Fruit fly (Drosophila melanogaster) whole organism, embryonic: ENCODE measurements around the gene CG31294.

ENCODE experiments used
- CG14014 ChIP-seq: fragments of 200-800 bp; sonication (Bioruptor generic); IDR thresholded peaks from 2 replicates; pipeline ENCODE4 v1.3.6; 2022; ENCODE audit warnings: missing biosample characterization, missing genetic modification characterization
- CG17359 ChIP-seq: fragments of 200-800 bp; sonication (Bioruptor generic); optimal IDR thresholded peaks from 3 replicates; lab custom pipeline; 2018; ENCODE audit warnings: missing biosample characterization, mild to moderate bottlenecking, missing genetic modification characterization, moderate library complexity
- CG17568 ChIP-seq: fragments of 200-800 bp; sonication (Bioruptor generic); optimal IDR thresholded peaks from 2 replicates; lab custom pipeline; 2018; ENCODE audit warnings: missing biosample characterization, mild to moderate bottlenecking, missing genetic modification characterization, moderate library complexity
- Hr78 ChIP-seq, 2 experiments: fragments of 200-800 bp in 1 of 2; fragments of >200 bp in 1 of 2; sonication (Bioruptor generic) in 1 of 2; optimal IDR thresholded peaks; 2 replicates each; lab custom pipeline; 2017 to 2019; ENCODE audit warnings: missing biosample characterization in 2 of 2, missing genetic modification characterization in 2 of 2, mild to moderate bottlenecking in 1 of 2, moderate library complexity in 1 of 2
- TFAM ChIP-seq: fragments of 200-800 bp; sonication (Bioruptor generic); optimal IDR thresholded peaks from 2 replicates; lab custom pipeline; 2017; ENCODE audit warnings: missing biosample characterization, missing genetic modification characterization, inconsistent platforms
- crp ChIP-seq, 2 experiments: fragments of 200-800 bp; sonication (Bioruptor generic); optimal IDR thresholded peaks; 2 replicates in 1 of 2; 3 replicates in 1 of 2; lab custom pipeline; 2017; ENCODE audit warnings: missing biosample characterization in 2 of 2, missing genetic modification characterization in 2 of 2, mild to moderate bottlenecking in 1 of 2, moderate library complexity in 1 of 2

- no peak for TF ChIP-seq CG17359 (tag; lab: Kevin White, UChicago)
- no peak for TF ChIP-seq CG17568 (GFP tag; lab: Kevin White, UChicago)
- no peak for TF ChIP-seq crp (GFP tag; optimal IDR thresholded peaks at IDR 0.05; lab: Kevin White, UChicago)
- no peak for TF ChIP-seq TFAM (GFP tag; lab: Kevin White, UChicago)
- TF ChIP-seq Hr78 (GFP tag; optimal IDR thresholded peaks at IDR 0.05; lab: Kevin White, UChicago): no peak
- TF ChIP-seq CG14014: no peak
These were observed 36.4 kb downstream of the CG31294 start for dm6 chr3R:15679989-15680388.
